Worm (Caenorhabditis elegans) whole organism, early embryonic: Measurements from ENCODE around the gene egl-15.

Experiments used
- B0310.2 ChIP-seq: sonication (generic microtip); optimal IDR thresholded peaks from 2 replicates; lab custom pipeline; 2016; ENCODE audit warnings: mild to moderate bottlenecking, missing genetic modification characterization, missing compliant biosample characterization
- F13C5.2 ChIP-seq: sonication (generic microtip); optimal IDR thresholded peaks from 2 replicates; lab custom pipeline; 2017; ENCODE audit warnings: mild to moderate bottlenecking, missing genetic modification characterization, inconsistent platforms, missing compliant biosample characterization
- aly-1 ChIP-seq: sonication (generic microtip); optimal IDR thresholded peaks from 2 replicates; lab custom pipeline; 2016; ENCODE audit warnings: missing genetic modification characterization, missing compliant biosample characterization
- ama-1 ChIP-seq: fragments of 150-350 bp; optimal IDR thresholded peaks from 2 replicates; lab custom pipeline; 2014
- ceh-13 ChIP-seq: fragments of 200-800 bp; sonication (Bioruptor generic); optimal IDR thresholded peaks from 2 replicates; lab custom pipeline; 2018; ENCODE audit warnings: mild to moderate bottlenecking, missing genetic modification characterization, missing compliant biosample characterization
- ceh-36 ChIP-seq: sonication (generic microtip); optimal IDR thresholded peaks from 2 replicates; lab custom pipeline; 2016; ENCODE audit warnings: missing genetic modification characterization, inconsistent platforms, missing compliant biosample characterization
- ets-7 ChIP-seq: sonication (generic microtip); optimal IDR thresholded peaks from 2 replicates; lab custom pipeline; 2016; ENCODE audit warnings: missing genotype, missing genetic modification characterization, missing compliant biosample characterization
- flt-1 ChIP-seq: fragments of 200-800 bp; sonication (Bioruptor generic); IDR thresholded peaks from 2 replicates; pipeline ENCODE4 v1.3.6; 2022; ENCODE audit warnings: missing genetic modification characterization, missing compliant biosample characterization
- hmbx-1 ChIP-seq: sonication (generic microtip); optimal IDR thresholded peaks from 2 replicates; lab custom pipeline; 2016; ENCODE audit warnings: mild to moderate bottlenecking, missing genetic modification characterization, missing compliant biosample characterization
- hmg-4 ChIP-seq: fragments of 200-800 bp; sonication (Bioruptor generic); optimal IDR thresholded peaks from 2 replicates; lab custom pipeline; 2018; ENCODE audit warnings: mild to moderate bottlenecking, missing genetic modification characterization, missing compliant biosample characterization
- hnd-1 ChIP-seq: sonication (generic microtip); optimal IDR thresholded peaks from 2 replicates; lab custom pipeline; 2016; ENCODE audit warnings: missing genetic modification characterization, missing compliant biosample characterization
- pes-1 ChIP-seq: fragments of 200-800 bp; sonication (Bioruptor generic); IDR thresholded peaks from 2 replicates; pipeline ENCODE4 v1.3.6; 2022; ENCODE audit warnings: missing genetic modification reagents, missing genetic modification characterization, missing compliant biosample characterization
- scrt-1 ChIP-seq: fragments of 200-800 bp; sonication (Bioruptor generic); IDR thresholded peaks from 2 replicates; pipeline ENCODE4 v1.3.6; 2022; ENCODE audit warnings: missing genetic modification characterization, missing compliant biosample characterization
- sea-1 ChIP-seq: fragments of 200-800 bp; sonication (Bioruptor generic); conservative IDR thresholded peaks from 2 replicates; pipeline ENCODE4 v1.3.6; 2022; ENCODE audit warnings: missing genetic modification characterization, missing compliant biosample characterization
- tbx-11 ChIP-seq: fragments of 200-800 bp; sonication (Bioruptor generic); IDR thresholded peaks from 2 replicates; pipeline ENCODE4 v1.3.6; 2022; ENCODE audit warnings: missing genetic modification characterization, missing compliant biosample characterization
- tbx-37 ChIP-seq: fragments of 200-800 bp; sonication (Bioruptor generic); conservative IDR thresholded peaks from 2 replicates; pipeline ENCODE4 v1.3.6; 2022; ENCODE audit warnings: missing genetic modification reagents, missing genetic modification characterization, missing compliant biosample characterization
- tra-4 ChIP-seq: sonication (generic microtip); optimal IDR thresholded peaks from 2 replicates; lab custom pipeline; 2017; ENCODE audit warnings: missing genetic modification characterization, missing compliant biosample characterization

Gene egl-15

ce11 chrX:11016100-11016499, at the start of gene egl-15:
egl-15 (plus strand) TSS chrX:11016400.
- no peak for TF ChIP-seq ceh-13 (GFP tag; lab: Kevin White, UChicago)
- TF ChIP-seq pes-1 (GFP tag; lab: Robert Waterston, UW) = no peak
- TF ChIP-seq F13C5.2 (tag; lab: Kevin White, UChicago) = no peak
- no peak for TF ChIP-seq tbx-11 (GFP tag; lab: Robert Waterston, UW)
- TF ChIP-seq aly-1 = no peak
- no peak for TF ChIP-seq flt-1 (GFP tag; lab: Robert Waterston, UW)

- TF ChIP-seq tbx-11 (GFP tag; lab: Robert Waterston, UW) (no peak), aly-1 (no peak), ets-7 (tag; lab: Kevin White, UChicago) (no peak), hmbx-1 (tag; lab: Kevin White, UChicago) (no peak), pes-1 (GFP tag; lab: Robert Waterston, UW) (no peak), B0310.2 (tag; lab: Kevin White, UChicago) (no peak), tra-4 (no peak)
Observed at ce11 chrX:10967698-10968097, 48.5 kb upstream of the egl-15 start, which contains the start of gene K09C8.9. K09C8.9 (minus strand) TSS chrX:10967798.

- TF ChIP-seq flt-1 (GFP tag; lab: Robert Waterston, UW) (no peak), ceh-13 (GFP tag; lab: Kevin White, UChicago) (no peak), ets-7 (tag; lab: Kevin White, UChicago) (no peak), ama-1 (lab: Kevin White, UChicago) (no peak), sea-1 (GFP tag; lab: Robert Waterston, UW) (no peak), hmg-4 (GFP tag; lab: Kevin White, UChicago) (no peak), aly-1 (no peak), pes-1 (GFP tag; lab: Robert Waterston, UW) (no peak), tra-4 (no peak)
Observed at ce11 chrX:10970629-10971028, 45.6 kb upstream of the egl-15 start, which contains the start of gene K09C8.8. K09C8.8 (plus strand) TSS chrX:10970929.

- TF ChIP-seq flt-1 (GFP tag; lab: Robert Waterston, UW) (no peak), pes-1 (GFP tag; lab: Robert Waterston, UW) (no peak), tra-4 (no peak), scrt-1 (GFP tag; lab: Robert Waterston, UW) (no peak)
Observed at ce11 chrX:10971118-10971517, 45.1 kb upstream of the egl-15 start.

ce11 chrX:10976447-10977196, 39.6 kb upstream of the egl-15 start:
- no peak for TF ChIP-seq hnd-1
- no peak for TF ChIP-seq ama-1 (lab: Kevin White, UChicago)
- no peak for TF ChIP-seq ceh-36 (tag; lab: Kevin White, UChicago)
- no peak for TF ChIP-seq F13C5.2 (tag; lab: Kevin White, UChicago)
- TF ChIP-seq ceh-13 (GFP tag; lab: Kevin White, UChicago) = no peak
- no peak for TF ChIP-seq hmg-4 (GFP tag; lab: Kevin White, UChicago)
- TF ChIP-seq sea-1 (GFP tag; lab: Robert Waterston, UW) = no peak
- no peak for TF ChIP-seq hmbx-1 (tag; lab: Kevin White, UChicago)
- TF ChIP-seq ets-7 (tag; lab: Kevin White, UChicago) = no peak
- TF ChIP-seq B0310.2 (tag; lab: Kevin White, UChicago) = no peak
- TF ChIP-seq tra-4 = no peak
- TF ChIP-seq flt-1 (GFP tag; lab: Robert Waterston, UW) = no peak
- TF ChIP-seq pes-1 (GFP tag; lab: Robert Waterston, UW) = no peak

ce11 chrX:10979186-10979585, 37.0 kb upstream of the egl-15 start, which contains the start of gene pxn-2:
pxn-2 (minus strand) TSS chrX:10979286.
- TF ChIP-seq ama-1 (lab: Kevin White, UChicago) (no peak), hnd-1 (no peak), flt-1 (GFP tag; lab: Robert Waterston, UW) (no peak), sea-1 (GFP tag; lab: Robert Waterston, UW) (no peak), ceh-13 (GFP tag; lab: Kevin White, UChicago) (no peak), pes-1 (GFP tag; lab: Robert Waterston, UW) (no peak), tbx-37 (GFP tag; lab: Robert Waterston, UW) (no peak), B0310.2 (tag; lab: Kevin White, UChicago) (no peak), scrt-1 (GFP tag; lab: Robert Waterston, UW) (no peak), ets-7 (tag; lab: Kevin White, UChicago) (no peak), F13C5.2 (tag; lab: Kevin White, UChicago) (no peak)

ce11 chrX:10981374-10981773, 34.8 kb upstream of the egl-15 start:
- TF ChIP-seq hmbx-1 (tag; lab: Kevin White, UChicago) = no peak
- no peak for TF ChIP-seq pes-1 (GFP tag; lab: Robert Waterston, UW)
- no peak for TF ChIP-seq ama-1 (lab: Kevin White, UChicago)
- TF ChIP-seq sea-1 (GFP tag; lab: Robert Waterston, UW) = no peak
- TF ChIP-seq ceh-13 (GFP tag; lab: Kevin White, UChicago) = no peak
- no peak for TF ChIP-seq B0310.2 (tag; lab: Kevin White, UChicago)
- no peak for TF ChIP-seq hnd-1
- TF ChIP-seq tbx-11 (GFP tag; lab: Robert Waterston, UW) = no peak
- no peak for TF ChIP-seq ceh-36 (tag; lab: Kevin White, UChicago)

- TF ChIP-seq pes-1 (GFP tag; lab: Robert Waterston, UW) = no peak
- TF ChIP-seq hnd-1 = no peak
- no peak for TF ChIP-seq flt-1 (GFP tag; lab: Robert Waterston, UW)
- TF ChIP-seq scrt-1 (GFP tag; lab: Robert Waterston, UW) = no peak
- TF ChIP-seq tra-4 = no peak
- no peak for TF ChIP-seq hmbx-1 (tag; lab: Kevin White, UChicago)
- no peak for TF ChIP-seq sea-1 (GFP tag; lab: Robert Waterston, UW)
- no peak for TF ChIP-seq tbx-11 (GFP tag; lab: Robert Waterston, UW)
- no peak for TF ChIP-seq aly-1
- TF ChIP-seq ceh-13 (GFP tag; lab: Kevin White, UChicago) = no peak
- TF ChIP-seq tbx-37 (GFP tag; lab: Robert Waterston, UW) = no peak
- TF ChIP-seq ceh-36 (tag; lab: Kevin White, UChicago) = no peak
- no peak for TF ChIP-seq ets-7 (tag; lab: Kevin White, UChicago)
- no peak for TF ChIP-seq F13C5.2 (tag; lab: Kevin White, UChicago)
- no peak for TF ChIP-seq hmg-4 (GFP tag; lab: Kevin White, UChicago)
- TF ChIP-seq ama-1 (lab: Kevin White, UChicago) = no peak
- TF ChIP-seq B0310.2 (tag; lab: Kevin White, UChicago) = no peak
Observed at ce11 chrX:10982051-10982450, 34.1 kb upstream of the egl-15 start, which contains the start of gene ver-4. ver-4 (plus strand) TSS chrX:10982351.
